Fruit fly (Drosophila melanogaster): ENCODE data around the gene Polr2D.

Gene Polr2D

DNA sequence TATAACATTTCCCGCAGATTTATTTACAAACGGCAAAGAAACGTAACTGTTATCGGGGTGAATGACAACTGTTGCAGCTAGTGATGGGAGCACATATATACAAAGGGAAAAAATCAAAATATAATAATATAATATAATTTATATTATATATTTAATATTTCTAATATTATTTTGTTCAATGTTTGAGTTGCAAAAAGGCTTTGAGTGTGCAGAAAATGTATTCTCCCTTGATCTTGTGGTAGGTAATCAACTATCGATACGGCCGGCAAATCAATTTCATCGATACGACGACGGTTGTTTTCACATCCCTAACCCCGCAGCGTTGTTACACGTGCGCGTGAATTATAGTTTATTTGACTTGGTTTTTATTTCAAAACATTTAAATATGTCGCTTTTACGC, 31.9 kb downstream of the Polr2D start, which contains the start of the genes mTerf5 and Non3 (continued):
- no peak for TF ChIP-seq CG1621 (tag; optimal IDR thresholded peaks at IDR 0.05)
- TF ChIP-seq CG15336 (GFP tag; IDR thresholded peaks at IDR 0.05) = no peak
- peak; percentile 64 for TF ChIP-seq fkh (GFP tag; optimal IDR thresholded peaks at IDR 0.05)
- TF ChIP-seq CG3919 (GFP tag; optimal IDR thresholded peaks at IDR 0.05) = peak; percentile 53
- no peak for TF ChIP-seq CG32006 (GFP tag; optimal IDR thresholded peaks at IDR 0.05)
- peak; percentile 2 for TF ChIP-seq Ets21C (GFP tag; optimal IDR thresholded peaks at IDR 0.05)
- TF ChIP-seq Gug (GFP tag; IDR thresholded peaks at IDR 0.05) = no peak

DNA sequence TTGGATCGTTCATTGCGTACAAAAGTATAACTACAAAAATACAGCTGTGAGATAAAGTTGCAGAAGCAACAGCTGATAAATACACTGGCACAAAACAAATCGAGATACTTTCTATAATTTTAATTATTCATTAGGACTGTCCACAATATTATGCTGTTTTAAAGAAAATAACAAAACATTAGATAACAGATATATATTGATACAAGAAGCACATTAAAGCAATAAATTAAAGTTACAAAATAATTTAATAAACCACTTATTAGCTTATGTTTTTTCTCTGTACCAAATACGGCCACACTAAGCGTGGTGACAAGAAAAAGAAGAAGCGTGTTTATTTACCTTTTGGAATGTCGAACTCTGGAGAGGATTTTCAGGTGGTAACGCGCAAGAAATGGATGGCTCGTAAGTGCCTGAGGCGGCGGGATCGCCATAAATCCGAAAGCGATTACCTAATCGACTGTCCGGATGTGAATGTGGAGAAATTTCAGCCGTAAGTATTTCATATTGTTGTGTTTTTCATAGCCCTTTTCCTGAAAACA, 35.0 kb downstream of the Polr2D start, which contains the start of the genes CG7988 and CG7183:
Gene CG7988, plus strand, starts transcription at position 316 of the 539 bp plus-strand sequence.
Gene CG7183, minus strand, starts transcription at position 489 of the 539 bp plus-strand sequence.
- TF ChIP-seq CG6163 (GFP tag; IDR thresholded peaks at IDR 0.05) (peak; percentile 98), Eip93F (GFP tag; optimal IDR thresholded peaks at IDR 0.05) (peak; percentile 82), CG10669 (GFP tag; optimal IDR thresholded peaks at IDR 0.05) (peak; percentile 97), dac (GFP tag; optimal IDR thresholded peaks at IDR 0.05) (peak; percentile 80), CG6808 (GFP tag; optimal IDR thresholded peaks at IDR 0.05) (peak; percentile 93), CG6792 (GFP tag; optimal IDR thresholded peaks at IDR 0.05) (peak; percentile 98), Hr39 (GFP tag; optimal IDR thresholded peaks at IDR 0.05) (peak; percentile 98), CG1621 (tag; optimal IDR thresholded peaks at IDR 0.05) (peak; percentile 94), Lpt (GFP tag; optimal IDR thresholded peaks at IDR 0.05) (peak; percentile 92), CG9139 (GFP tag; optimal IDR thresholded peaks at IDR 0.05) (peak; percentile 93), CG32006 (GFP tag; optimal IDR thresholded peaks at IDR 0.05) (peak; percentile 98), spab (GFP tag; optimal IDR thresholded peaks at IDR 0.05) (peak; percentile 90), CG8319 (GFP tag; optimal IDR thresholded peaks at IDR 0.05) (peak; percentile 95), vri (GFP tag; optimal IDR thresholded peaks at IDR 0.05) (no peak), CG8632 (GFP tag; optimal IDR thresholded peaks at IDR 0.05) (peak; percentile 98), ss (GFP tag; optimal IDR thresholded peaks at IDR 0.05) (peak; percentile 86 to 95), Hr38 (GFP tag; optimal IDR thresholded peaks at IDR 0.05) (peak; percentile 60), Ets21C (GFP tag; optimal IDR thresholded peaks at IDR 0.05) (peak; percentile 97), CG15336 (GFP tag; IDR thresholded peaks at IDR 0.05) (peak; percentile 97), CG11902 (GFP tag; optimal IDR thresholded peaks at IDR 0.05) (peak; percentile 95), fd59A (GFP tag; optimal IDR thresholded peaks at IDR 0.05) (peak; percentile 95), Hr4 (GFP tag; optimal IDR thresholded peaks at IDR 0.05) (peak; percentile 98), CG31627 (GFP tag; optimal IDR thresholded peaks at IDR 0.05) (peak; percentile 99), Sox14 (GFP tag; optimal IDR thresholded peaks at IDR 0.05) (peak; percentile 98), fkh (GFP tag; optimal IDR thresholded peaks at IDR 0.05) (peak; percentile 98), esn (GFP tag; optimal IDR thresholded peaks at IDR 0.05) (peak; percentile 99), salr (GFP tag; optimal IDR thresholded peaks at IDR 0.05) (peak; percentile 92 to 97), fd85E (GFP tag; optimal IDR thresholded peaks at IDR 0.05) (no peak), Eip75B (GFP tag; optimal IDR thresholded peaks at IDR 0.05) (peak; percentile 98), CG10631 (GFP tag; optimal IDR thresholded peaks at IDR 0.05) (peak; percentile 99), Sox102F (GFP tag; optimal IDR thresholded peaks at IDR 0.05) (peak; percentile 95), eg (GFP tag; IDR thresholded peaks at IDR 0.05) (peak; percentile 99), CG11762 (GFP tag; optimal IDR thresholded peaks at IDR 0.05; ENCODE audit: insufficient read depth) (peak; percentile 92), acj6 (GFP tag; optimal IDR thresholded peaks at IDR 0.05) (peak; percentile 98), CG3032 (tag; optimal IDR thresholded peaks at IDR 0.05) (peak; percentile 99), OdsH (GFP tag; optimal IDR thresholded peaks at IDR 0.05) (peak; percentile 99), CG34406 (GFP tag; optimal IDR thresholded peaks at IDR 0.05) (peak; percentile 98), CG3919 (GFP tag; optimal IDR thresholded peaks at IDR 0.05) (peak; percentile 96), CG7368 (GFP tag; optimal IDR thresholded peaks at IDR 0.05) (peak; percentile 93), achi (GFP tag; optimal IDR thresholded peaks at IDR 0.05) (peak; percentile 97), Met (GFP tag; optimal IDR thresholded peaks at IDR 0.05) (peak; percentile 98), lz (GFP tag; optimal IDR thresholded peaks at IDR 0.05) (peak; percentile 99), Blimp-1 (GFP tag; optimal IDR thresholded peaks at IDR 0.05) (peak; percentile 85), CG6854 (GFP tag; optimal IDR thresholded peaks at IDR 0.05) (peak; percentile 84), CG16779 (tag; optimal IDR thresholded peaks at IDR 0.05) (peak; percentile 89), dsx (GFP tag; optimal IDR thresholded peaks at IDR 0.05; ENCODE audit: poor library complexity, severe bottlenecking) (peak; percentile 97)
